Worm (Caenorhabditis elegans): Measurements from ENCODE around the gene lsm-5.

ce11 chrV:15602253-15602652 lies 32.1 kb downstream of the lsm-5 start, which contains the start of gene fbxa-152:
- TF ChIP-seq ZK185.1 (tag; optimal IDR thresholded peaks at IDR 0.05; ENCODE audit: poor library complexity, severe bottlenecking) (no peak), F49E8.2 (tag; optimal IDR thresholded peaks at IDR 0.05; ENCODE audit: insufficient read depth) (no peak), unc-62 (GFP tag; optimal IDR thresholded peaks at IDR 0.05) (no peak), hmg-20 (GFP tag; IDR thresholded peaks at IDR 0.05) (no peak), akir-1 (GFP tag; optimal IDR thresholded peaks at IDR 0.05) (no peak), ama-1 (optimal IDR thresholded peaks at IDR 0.05) (no peak), ama-1 (GFP tag; optimal IDR thresholded peaks at IDR 0.05) (no peak), snpc-1.3 (tag; optimal IDR thresholded peaks at IDR 0.05; ENCODE audit: insufficient read depth) (no peak)

Data from whole organism, young adult.